Worm (Caenorhabditis elegans): ENCODE results near the gene stt-3.

DNA sequence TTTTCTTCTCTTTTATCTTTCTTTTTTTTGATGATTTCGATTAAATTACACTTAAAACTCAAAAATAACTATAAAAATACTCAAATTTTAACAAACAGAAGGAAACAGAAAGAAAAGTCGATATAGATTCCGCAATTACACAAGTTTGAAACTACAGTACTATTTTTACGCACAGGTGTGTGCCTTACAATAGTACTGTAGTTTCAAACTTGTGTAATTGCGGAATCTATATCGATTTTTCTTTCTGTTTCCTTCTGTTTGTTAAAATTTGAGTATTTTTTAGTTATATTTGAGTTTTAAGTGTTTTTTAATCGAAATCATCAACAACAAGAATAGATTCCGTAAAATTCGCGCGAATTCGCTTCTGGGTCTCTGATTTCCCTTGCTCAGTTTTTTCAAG, 34.6 kb downstream of the stt-3 start:
- TF ChIP-seq flt-1 (GFP tag; IDR thresholded peaks at IDR 0.05) (no peak), ref-1 (GFP tag; conservative IDR thresholded peaks at IDR 0.05) (no peak), cog-1 (tag; optimal IDR thresholded peaks at IDR 0.05) (no peak)

All from whole organism, midembryonic.